Worm (Caenorhabditis elegans): Measurements from ENCODE around the gene nas-39.
A peak's percentile ranks its signal among the peaks of the same experiment; 100 is the strongest.

nas-39 gene

DNA sequence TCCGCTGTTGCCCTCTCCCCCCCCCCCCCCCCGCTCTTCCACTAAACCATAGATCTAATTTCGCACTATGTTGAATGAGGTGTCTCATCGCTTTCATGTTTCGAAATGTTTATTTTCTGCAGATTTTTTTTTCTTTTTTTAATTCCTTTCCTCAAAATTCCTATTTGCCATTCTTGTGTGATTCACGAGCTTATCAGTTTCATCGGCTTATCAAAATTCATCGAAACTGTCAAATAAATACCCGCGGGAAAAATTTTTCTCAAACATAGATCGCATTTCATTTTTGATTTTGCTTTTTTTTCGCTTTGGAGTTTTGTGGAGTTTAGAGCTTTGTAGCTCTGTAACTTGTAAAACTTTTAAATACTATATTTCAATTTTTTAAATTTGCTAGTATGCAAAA is 27.3 kb downstream of the nas-39 start:
- no peak for TF ChIP-seq nhr-71 (tag; optimal IDR thresholded peaks at IDR 0.05)
- TF ChIP-seq elt-2 (tag; optimal IDR thresholded peaks at IDR 0.05), result peak; percentile 3
- no peak for TF ChIP-seq tlp-1 (tag; optimal IDR thresholded peaks at IDR 0.05)

DNA sequence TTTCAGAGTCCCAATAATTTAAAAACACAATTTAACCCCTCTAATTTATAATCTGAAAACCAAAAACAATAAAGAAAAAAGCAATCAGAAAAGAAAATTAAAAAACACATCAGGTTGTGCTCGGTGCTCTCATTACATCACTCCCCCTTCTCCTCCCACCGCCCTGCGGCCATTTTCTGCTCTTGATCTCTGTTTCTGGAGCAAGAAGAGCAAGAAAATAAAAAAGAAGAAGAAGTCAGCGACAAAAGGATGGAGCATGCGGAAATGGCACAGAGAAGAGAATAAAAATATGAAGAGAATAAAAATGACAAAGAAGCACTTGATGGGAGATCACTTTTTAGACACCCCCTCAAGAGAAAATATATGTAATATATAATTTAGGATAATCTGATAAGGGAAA is 28.0 kb downstream of the nas-39 start:
- TF ChIP-seq dsc-1 (tag; optimal IDR thresholded peaks at IDR 0.05) (peak; percentile 40), nhr-47 (tag; optimal IDR thresholded peaks at IDR 0.05) (peak; percentile 30), nhr-71 (tag; optimal IDR thresholded peaks at IDR 0.05) (peak; percentile 69), ces-1 (GFP tag; optimal IDR thresholded peaks at IDR 0.05) (no peak), lsy-2 (tag; optimal IDR thresholded peaks at IDR 0.05) (peak in 1 of 2 experiments; percentile 59), fkh-8 (tag; optimal IDR thresholded peaks at IDR 0.05) (peak; percentile 56), lin-14 (GFP tag; optimal IDR thresholded peaks at IDR 0.05) (peak; percentile 93), skn-1 (tag; optimal IDR thresholded peaks at IDR 0.05) (peak; percentile 29), rnt-1 (tag; optimal IDR thresholded peaks at IDR 0.05) (peak; percentile 47), unc-62 (GFP tag; optimal IDR thresholded peaks at IDR 0.05) (no peak), nhr-85 (tag) (no peak), snu-23 (GFP tag; optimal IDR thresholded peaks at IDR 0.05) (peak; percentile 34), vab-15 (tag; optimal IDR thresholded peaks at IDR 0.05) (no peak), nhr-19 (GFP tag; conservative IDR thresholded peaks at IDR 0.05) (0 out of 2 replicates have a peak, but pooled peaks have one; percentile 8), ceh-82 (tag; optimal IDR thresholded peaks at IDR 0.05) (peak in 1 of 3 experiments; percentile 55), unc-86 (tag; optimal IDR thresholded peaks at IDR 0.05) (peak; percentile 22), ztf-4 (tag; optimal IDR thresholded peaks at IDR 0.05) (no peak), mep-1 (tag; optimal IDR thresholded peaks at IDR 0.05) (peak; percentile 64), isw-1 (GFP tag; IDR thresholded peaks at IDR 0.05) (peak; percentile 13; the same call in 1 of the 2 replicates), egl-13 (tag; optimal IDR thresholded peaks at IDR 0.05) (no peak), fkh-10 (GFP tag; optimal IDR thresholded peaks at IDR 0.05) (peak; percentile 58), swsn-7 (tag; optimal IDR thresholded peaks at IDR 0.05) (peak; percentile 18), ceh-8 (GFP tag; optimal IDR thresholded peaks at IDR 0.05) (peak; percentile 27)

DNA sequence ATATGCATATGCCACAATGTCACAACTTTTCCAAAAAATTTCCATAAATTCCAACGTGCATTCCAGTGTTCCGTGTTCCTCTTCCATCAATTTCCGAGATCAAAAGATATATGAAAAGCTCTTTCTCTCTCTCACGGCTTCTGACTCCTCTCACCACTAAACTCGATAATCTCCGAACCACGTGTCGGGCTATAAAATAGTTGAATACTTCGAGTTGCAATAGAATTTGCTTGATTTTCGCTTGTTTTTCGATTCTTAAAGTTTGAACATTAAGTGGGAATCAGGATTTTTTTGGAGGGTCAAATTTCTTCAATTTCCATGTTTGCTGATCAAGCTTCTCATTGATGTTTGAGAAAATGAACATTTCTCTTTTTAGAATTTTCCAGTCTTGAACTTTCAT is 28.6 kb downstream of the nas-39 start:
- TF ChIP-seq ceh-90 (tag; optimal IDR thresholded peaks at IDR 0.05), result no peak
- TF ChIP-seq hpl-2 (GFP tag; optimal IDR thresholded peaks at IDR 0.05), result no peak
- peak; percentile 29 for TF ChIP-seq fkh-10 (GFP tag; optimal IDR thresholded peaks at IDR 0.05)

DNA sequence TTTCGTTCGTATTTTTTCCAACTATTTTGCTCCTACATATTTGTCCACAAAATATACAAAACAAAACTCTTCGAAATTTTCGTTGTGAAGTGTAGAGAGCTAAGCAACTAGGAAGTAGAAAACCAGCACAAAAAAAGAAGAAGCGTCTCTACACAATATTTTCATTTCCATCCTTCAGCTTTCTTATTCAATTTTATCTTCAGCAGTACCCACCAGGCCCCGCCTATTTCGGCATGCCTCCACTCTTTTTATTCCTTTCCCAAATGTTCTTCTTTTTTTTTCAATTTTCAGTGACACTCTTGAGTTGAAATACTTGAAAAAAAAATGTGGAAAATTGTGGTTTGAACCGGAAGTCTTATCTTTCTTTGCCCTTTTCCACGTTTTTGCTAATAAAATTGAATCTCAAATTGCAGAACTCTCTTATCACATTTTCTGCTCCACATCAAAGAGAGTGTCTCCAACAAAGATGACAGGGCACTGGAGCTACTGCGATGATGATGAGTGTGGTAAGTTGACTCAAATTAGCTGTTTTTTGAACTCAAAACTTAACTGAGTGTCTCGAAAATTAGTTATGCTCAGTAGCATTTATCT is 30.4 kb downstream of the nas-39 start, which contains the start of gene cah-3:
Gene cah-3, plus strand, starts transcription at position 414 of the 591 bp plus-strand sequence.
- TF ChIP-seq lin-14 (GFP tag; optimal IDR thresholded peaks at IDR 0.05) (peak; percentile 51), elt-2 (tag; optimal IDR thresholded peaks at IDR 0.05) (peak; percentile 38), fkh-10 (GFP tag; optimal IDR thresholded peaks at IDR 0.05) (peak; percentile 67), hlh-17 (GFP tag; optimal IDR thresholded peaks at IDR 0.05; ENCODE audit: borderline replicate concordance) (no peak), pax-3 (tag; optimal IDR thresholded peaks at IDR 0.05) (no peak)

DNA sequence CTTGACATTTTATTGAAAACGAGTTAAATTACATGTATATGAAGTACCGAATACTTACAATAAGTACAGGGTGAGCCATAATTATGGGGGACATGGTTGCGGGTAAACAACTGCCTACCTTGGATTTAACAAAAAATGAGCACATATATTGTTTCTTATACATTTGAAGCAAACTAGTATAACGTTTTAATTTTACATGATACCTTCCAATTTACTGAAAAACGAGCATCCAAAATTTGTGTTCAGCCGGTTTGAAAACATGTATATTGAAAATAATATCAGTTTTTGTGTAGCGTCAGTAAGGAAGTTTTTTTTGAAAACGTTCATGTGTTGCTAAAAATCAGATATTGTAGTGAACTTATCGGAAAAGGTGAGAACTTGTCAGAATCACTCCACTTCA is 34.0 kb downstream of the nas-39 start:
- TF ChIP-seq lin-13 (GFP tag; optimal IDR thresholded peaks at IDR 0.05), result no peak
- no peak for TF ChIP-seq C04F5.9 (tag; optimal IDR thresholded peaks at IDR 0.05)
- TF ChIP-seq lin-15B (tag; optimal IDR thresholded peaks at IDR 0.05), result no peak
- no peak for TF ChIP-seq sptf-1 (tag; optimal IDR thresholded peaks at IDR 0.05)
- TF ChIP-seq hpl-2 (GFP tag; optimal IDR thresholded peaks at IDR 0.05), result no peak
- no peak for TF ChIP-seq lin-14 (GFP tag; optimal IDR thresholded peaks at IDR 0.05)
- no peak for TF ChIP-seq ztf-4 (tag; optimal IDR thresholded peaks at IDR 0.05)
- TF ChIP-seq nhr-47 (tag; optimal IDR thresholded peaks at IDR 0.05), result no peak
- TF ChIP-seq fkh-8 (tag; optimal IDR thresholded peaks at IDR 0.05), result no peak
- TF ChIP-seq nhr-90 (tag; optimal IDR thresholded peaks at IDR 0.05; ENCODE audit: poor library complexity), result no peak
